Worm (Caenorhabditis elegans) whole organism, L4 larva: ENCODE data around the gene dao-4.

Experiments used
- F26F4.8 ChIP-seq: fragments of 200-800 bp; sonication (Bioruptor generic); conservative IDR thresholded peaks from 2 replicates; pipeline ENCODE4 v1.3.6; 2022; ENCODE audit warnings: missing genetic modification characterization, missing compliant biosample characterization
- T26A8.4 ChIP-seq: fragments of 200-800 bp; sonication (Bioruptor generic); IDR thresholded peaks from 2 replicates; pipeline ENCODE4 v1.3.6; 2022; ENCODE audit warnings: missing genetic modification characterization, missing compliant biosample characterization
- Y105C5A.15 ChIP-seq: fragments of 200-800 bp; sonication (Bioruptor generic); IDR thresholded peaks from 2 replicates; pipeline ENCODE4 v1.3.6; 2022; ENCODE audit warnings: missing genetic modification characterization, missing compliant biosample characterization
- Y48G9A.11 ChIP-seq: fragments of 200-800 bp; sonication (Bioruptor generic); IDR thresholded peaks from 2 replicates; pipeline ENCODE4 v1.3.6; 2022; ENCODE audit warnings: missing genetic modification reagents, missing genetic modification characterization, missing compliant biosample characterization
- Y75B8A.6 ChIP-seq: fragments of 200-800 bp; sonication (Bioruptor generic); IDR thresholded peaks from 2 replicates; pipeline ENCODE4 v1.3.6; 2022; ENCODE audit warnings: missing genetic modification reagents, missing genetic modification characterization, missing compliant biosample characterization
- aly-2 ChIP-seq: sonication (generic microtip); optimal IDR thresholded peaks from 2 replicates; lab custom pipeline; 2018; ENCODE audit warnings: missing biosample characterization, missing genetic modification characterization
- ceh-62 ChIP-seq: sonication (generic microtip); optimal IDR thresholded peaks from 2 replicates; lab custom pipeline; 2017; ENCODE audit warnings: missing biosample characterization, missing genetic modification characterization
- ceh-82 ChIP-seq: sonication (generic microtip); optimal IDR thresholded peaks from 2 replicates; lab custom pipeline; 2017; ENCODE audit warnings: missing biosample characterization, missing genetic modification characterization
- cey-2 ChIP-seq: sonication (generic microtip); optimal IDR thresholded peaks from 3 replicates; lab custom pipeline; 2017; ENCODE audit warnings: missing genetic modification characterization, mild to moderate bottlenecking, missing compliant biosample characterization, antibody characterized with exemption, borderline replicate concordance; ENCODE audit not compliant: insufficient read depth
- ctbp-1 ChIP-seq: fragments of 200-800 bp; sonication (Bioruptor generic); IDR thresholded peaks from 2 replicates; pipeline ENCODE4 v1.3.6; 2022; ENCODE audit warnings: missing genetic modification reagents, missing genetic modification characterization, missing compliant biosample characterization
- daf-16 ChIP-seq, 3 experiments: sonication (generic microtip); optimal IDR thresholded peaks; 2 replicates each; lab custom pipeline; 2016 to 2017; ENCODE audit warnings: missing genetic modification characterization in 3 of 3, missing genetic modification reagents in 3 of 3, mild to moderate bottlenecking in 2 of 3, missing compliant biosample characterization in 2 of 3, missing biosample characterization in 1 of 3, moderate library complexity in 1 of 3
- daf-8 ChIP-seq: fragments of 200-800 bp; sonication (Bioruptor generic); IDR thresholded peaks from 2 replicates; pipeline ENCODE4 v1.3.6; 2022; ENCODE audit warnings: missing genetic modification characterization, missing compliant biosample characterization
- dmd-6 ChIP-seq: fragments of 200-800 bp; sonication (Bioruptor generic); IDR thresholded peaks from 2 replicates; pipeline ENCODE4 v1.3.6; 2022; ENCODE audit warnings: missing genetic modification reagents, missing genetic modification characterization, missing compliant biosample characterization
- dmd-8 ChIP-seq: fragments of 200-800 bp; sonication (Bioruptor generic); IDR thresholded peaks from 2 replicates; pipeline ENCODE4 v1.3.6; 2022; ENCODE audit warnings: missing genetic modification characterization, missing compliant biosample characterization
- dmd-9 ChIP-seq: fragments of 200-800 bp; sonication (Bioruptor generic); IDR thresholded peaks from 2 replicates; pipeline ENCODE4 v1.3.6; 2022; ENCODE audit warnings: missing genetic modification reagents, missing genetic modification characterization, missing compliant biosample characterization
- duxl-1 ChIP-seq: sonication (generic microtip); optimal IDR thresholded peaks from 2 replicates; lab custom pipeline; 2016; ENCODE audit warnings: mild to moderate bottlenecking, missing genetic modification characterization, moderate library complexity, missing compliant biosample characterization; ENCODE audit not compliant: poor library complexity
- dve-1 ChIP-seq: sonication (generic microtip); optimal IDR thresholded peaks from 2 replicates; lab custom pipeline; 2017; ENCODE audit warnings: antibody characterized with exemption, mild to moderate bottlenecking, missing genetic modification characterization, missing compliant biosample characterization; ENCODE audit not compliant: insufficient read depth
- egl-27 ChIP-seq: sonication (generic microtip); optimal IDR thresholded peaks from 3 replicates; lab custom pipeline; 2017; ENCODE audit warnings: missing biosample characterization, missing genetic modification reagents, missing genetic modification characterization
- gei-8 ChIP-seq: fragments of 200-800 bp; sonication (Bioruptor generic); optimal IDR thresholded peaks from 2 replicates; lab custom pipeline; 2018; ENCODE audit warnings: mild to moderate bottlenecking, missing genetic modification characterization, missing compliant biosample characterization
- hif-1 ChIP-seq, 2 experiments: sonication (generic microtip); optimal IDR thresholded peaks; 2 replicates each; lab custom pipeline; 2016 to 2017; ENCODE audit warnings: missing compliant biosample characterization in 2 of 2, missing genetic modification characterization in 2 of 2, missing genetic modification reagents in 2 of 2, missing genotype in 2 of 2, mild to moderate bottlenecking in 1 of 2
- hlh-11 ChIP-seq: fragments of 200-800 bp; sonication (Bioruptor generic); optimal IDR thresholded peaks from 2 replicates; lab custom pipeline; 2018; ENCODE audit warnings: mild to moderate bottlenecking, missing genetic modification characterization, missing compliant biosample characterization
- hlh-30 ChIP-seq: sonication (generic microtip); optimal IDR thresholded peaks from 2 replicates; lab custom pipeline; 2017; ENCODE audit warnings: antibody characterized with exemption, mild to moderate bottlenecking, missing genetic modification characterization, missing compliant biosample characterization; ENCODE audit not compliant: insufficient read depth
- jun-1 ChIP-seq: fragments of 150-350 bp; optimal IDR thresholded peaks from 2 replicates; lab custom pipeline; 2014; ENCODE audit warnings: missing biosample characterization, missing genetic modification reagents, missing genetic modification characterization
- lin-15B ChIP-seq: fragments of 150-350 bp; sonication (generic microtip); optimal IDR thresholded peaks from 3 replicates; lab custom pipeline; 2014; ENCODE audit warnings: missing biosample characterization, missing genetic modification characterization
- lsy-2 ChIP-seq, 2 experiments: fragments of 150-350 bp in 1 of 2; sonication (generic microtip) in 1 of 2; optimal IDR thresholded peaks; 2 replicates each; lab custom pipeline; 2014 to 2017; ENCODE audit warnings: missing biosample characterization in 2 of 2, missing genetic modification characterization in 2 of 2
- madf-5 ChIP-seq, 2 experiments: fragments of 200-800 bp; sonication (Bioruptor generic); IDR thresholded peaks; 2 replicates each; pipeline ENCODE4 v1.3.6; 2022; ENCODE audit warnings: missing compliant biosample characterization in 2 of 2, missing genetic modification characterization in 2 of 2
- madf-9 ChIP-seq: fragments of 200-800 bp; sonication (Bioruptor generic); conservative IDR thresholded peaks from 2 replicates; pipeline ENCODE4 v1.3.6; 2022; ENCODE audit warnings: missing genetic modification reagents, missing genetic modification characterization, missing compliant biosample characterization
- mdt-29 ChIP-seq: fragments of 200-800 bp; sonication (Bioruptor generic); IDR thresholded peaks from 2 replicates; pipeline ENCODE4 v1.3.6; 2022; ENCODE audit warnings: missing genetic modification reagents, missing genetic modification characterization, missing compliant biosample characterization
- nhr-10 ChIP-seq: fragments of 150-350 bp; optimal IDR thresholded peaks from 2 replicates; lab custom pipeline; 2014; ENCODE audit warnings: missing biosample characterization, missing genetic modification characterization
- nhr-237 ChIP-seq: sonication (generic microtip); optimal IDR thresholded peaks from 2 replicates; lab custom pipeline; 2017; ENCODE audit warnings: missing biosample characterization, missing genetic modification characterization
- nhr-28 ChIP-seq: fragments of 150-350 bp; optimal IDR thresholded peaks from 2 replicates; lab custom pipeline; 2014; ENCODE audit warnings: missing biosample characterization, missing genetic modification characterization
- nhr-48 ChIP-seq: sonication (generic microtip); optimal IDR thresholded peaks from 2 replicates; lab custom pipeline; 2016; ENCODE audit warnings: mild to moderate bottlenecking, missing genetic modification characterization, missing compliant biosample characterization
- nhr-6 ChIP-seq: fragments of 150-350 bp; optimal IDR thresholded peaks from 2 replicates; lab custom pipeline; 2014; ENCODE audit warnings: missing biosample characterization, missing genetic modification characterization
- php-3 ChIP-seq: fragments of 200-800 bp; sonication (Bioruptor generic); IDR thresholded peaks from 2 replicates; pipeline ENCODE4 v1.3.6; 2022; ENCODE audit warnings: missing genetic modification reagents, missing genetic modification characterization, missing compliant biosample characterization
- sdz-12 ChIP-seq: fragments of 200-800 bp; sonication (Bioruptor generic); optimal IDR thresholded peaks from 2 replicates; lab custom pipeline; 2018; ENCODE audit warnings: mild to moderate bottlenecking, missing genetic modification characterization, missing compliant biosample characterization
- set-16 ChIP-seq: fragments of 200-800 bp; sonication (Bioruptor generic); IDR thresholded peaks from 2 replicates; pipeline ENCODE4 v1.3.6; 2022; ENCODE audit warnings: missing genetic modification reagents, missing genetic modification characterization, missing compliant biosample characterization
- snpc-4 ChIP-seq: fragments of 150-350 bp; optimal IDR thresholded peaks from 2 replicates; lab custom pipeline; 2014; ENCODE audit warnings: missing biosample characterization, missing genetic modification characterization
- unc-62 ChIP-seq, 3 experiments: fragments of 150-350 bp in 1 of 3; sonication (generic microtip); optimal IDR thresholded peaks in 2 of 3; peaks in 1 of 3; 1 replicate in 1 of 3; 2 replicates in 2 of 3; lab custom pipeline; 2014 to 2017; ENCODE audit warnings: missing biosample characterization in 3 of 3, missing genetic modification characterization in 3 of 3, missing genetic modification reagents in 3 of 3, missing genotype in 1 of 3
- vab-7 ChIP-seq: fragments of 200-800 bp; sonication (Bioruptor generic); IDR thresholded peaks from 2 replicates; pipeline ENCODE4 v1.3.6; 2022; ENCODE audit warnings: missing genetic modification reagents, missing genetic modification characterization, missing compliant biosample characterization
- zfp-2 ChIP-seq: sonication (generic microtip); optimal IDR thresholded peaks from 2 replicates; lab custom pipeline; 2016; ENCODE audit warnings: mild to moderate bottlenecking, missing genetic modification characterization, missing compliant biosample characterization
- zfp-3 ChIP-seq: fragments of 200-800 bp; sonication (Bioruptor generic); conservative IDR thresholded peaks from 2 replicates; pipeline ENCODE4 v1.3.6; 2022; ENCODE audit warnings: missing genetic modification reagents, missing genetic modification characterization, missing compliant biosample characterization

Gene dao-4

DNA sequence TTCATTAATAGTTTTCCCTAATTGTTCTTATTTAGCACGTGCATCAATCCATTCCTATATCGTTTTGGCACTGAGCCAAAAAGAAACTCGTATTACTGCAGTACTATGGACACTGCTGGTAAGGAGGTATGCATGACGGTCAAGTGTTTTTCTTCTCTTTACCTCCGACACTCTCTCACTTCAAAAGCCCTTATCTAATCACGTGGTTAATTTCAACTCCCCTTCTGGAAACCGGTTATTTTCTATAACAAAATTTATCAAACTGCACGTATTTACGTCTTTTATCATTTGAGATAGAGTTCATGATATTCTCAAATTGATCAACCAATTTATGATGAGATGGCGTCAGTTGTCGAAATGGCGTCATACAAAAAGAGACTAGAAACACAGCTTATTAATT is 23.5 kb upstream of the dao-4 start (continued):
- TF ChIP-seq T26A8.4 (GFP tag; lab: Robert Waterston, UW), result peak; percentile 71
- no peak for TF ChIP-seq ceh-82 (tag; lab: Kevin White, UChicago)
- no peak for TF ChIP-seq zfp-2
- TF ChIP-seq hlh-11 (tag; lab: Kevin White, UChicago), result peak; percentile 91
- TF ChIP-seq nhr-6 (tag; lab: Kevin White, UChicago), result no peak
- TF ChIP-seq vab-7 (GFP tag; lab: Robert Waterston, UW), result no peak
- TF ChIP-seq cey-2, result no peak
- no peak for TF ChIP-seq madf-9 (GFP tag; lab: Robert Waterston, UW)
- TF ChIP-seq aly-2 (tag; lab: Kevin White, UChicago), result no peak
- TF ChIP-seq nhr-237 (tag; lab: Kevin White, UChicago), result no peak
- 0 out of 2 replicates have a peak, but pooled peaks have one; percentile 53 for TF ChIP-seq mdt-29 (GFP tag; lab: Robert Waterston, UW)
- TF ChIP-seq jun-1 (tag; lab: Kevin White, UChicago), result no peak
- TF ChIP-seq dmd-9, result no peak
- TF ChIP-seq snpc-4, result no peak
- no peak for TF ChIP-seq lin-15B (tag; lab: Kevin White, UChicago)
- TF ChIP-seq dmd-8 (GFP tag; lab: Robert Waterston, UW), result no peak
- TF ChIP-seq, all 104 proteins: peak for 28

DNA sequence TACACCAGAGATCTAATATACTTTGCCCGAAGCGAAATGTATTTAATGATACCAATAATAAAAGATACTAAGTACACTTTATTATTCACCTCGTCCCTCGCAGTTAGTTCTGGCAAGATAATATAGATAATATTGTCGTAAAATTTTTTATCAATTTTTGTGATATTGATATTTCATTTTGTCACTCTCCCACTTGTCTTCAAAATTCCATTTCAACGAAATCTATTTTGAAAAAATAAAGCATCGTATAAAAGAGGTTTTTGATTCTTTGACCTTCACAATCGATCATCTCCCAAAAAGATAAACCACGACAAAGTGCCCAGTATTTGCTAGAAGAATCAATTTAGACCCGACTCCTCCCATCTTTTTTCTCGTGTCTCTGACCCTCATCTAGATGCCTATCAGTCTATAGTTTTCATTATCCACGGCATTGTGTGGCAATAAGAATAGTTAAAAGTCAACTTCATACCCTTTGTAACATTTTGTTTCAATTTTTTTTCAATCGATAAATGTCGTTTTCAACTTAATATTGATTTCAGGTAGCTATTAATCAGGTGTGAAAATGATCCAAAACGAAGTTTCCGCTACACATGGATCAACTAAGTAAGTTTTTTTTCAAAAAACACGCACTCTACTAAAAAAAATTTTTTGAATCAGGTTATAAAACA is 21.2 kb upstream of the dao-4 start, which contains the start of gene cbs-1:
cbs-1 (plus strand) TSS at position 534 of the 668 bp plus-strand sequence.
- no peak for TF ChIP-seq egl-27 (tag; lab: Kevin White, UChicago)
- no peak for TF ChIP-seq zfp-3 (GFP tag; lab: Robert Waterston, UW)
- TF ChIP-seq nhr-48 (tag; lab: Kevin White, UChicago), result peak; percentile 12
- TF ChIP-seq Y75B8A.6 (GFP tag; lab: Robert Waterston, UW), result no peak
- peak in 1 of 2 experiments; percentile 86 for TF ChIP-seq unc-62 (GFP tag; optimal IDR thresholded peaks at IDR 0.05 in 1 of 2; lab: Kevin White, UChicago)
- no peak for TF ChIP-seq unc-62 (tag; optimal IDR thresholded peaks at IDR 0.05; lab: Kevin White, UChicago)
- TF ChIP-seq nhr-28 (tag; lab: Kevin White, UChicago), result peak; percentile 5
- no peak for TF ChIP-seq Y105C5A.15 (GFP tag; lab: Robert Waterston, UW)
- no peak for TF ChIP-seq F26F4.8 (GFP tag; lab: Robert Waterston, UW)
- no peak for TF ChIP-seq lin-15B (tag; lab: Kevin White, UChicago)
- peak; percentile 0 for TF ChIP-seq hlh-30 (tag; lab: Kevin White, UChicago)
- TF ChIP-seq php-3 (GFP tag; lab: Robert Waterston, UW), result peak; percentile 89
- no peak for TF ChIP-seq ceh-62 (tag; lab: Kevin White, UChicago)
- TF ChIP-seq Y48G9A.11 (GFP tag; lab: Robert Waterston, UW), result no peak
- no peak for TF ChIP-seq gei-8 (GFP tag; lab: Kevin White, UChicago)
- TF ChIP-seq ctbp-1, result no peak
- no peak for TF ChIP-seq sdz-12 (GFP tag; lab: Kevin White, UChicago)
- no peak for TF ChIP-seq madf-5 (GFP tag; IDR thresholded peaks at IDR 0.05; lab: Robert Waterston, UW)
- TF ChIP-seq dmd-6 (GFP tag; lab: Robert Waterston, UW), result peak; percentile 15; the same call in 1 of the 2 replicates
- no peak for TF ChIP-seq daf-8 (GFP tag; lab: Robert Waterston, UW)
- peak; percentile 29 for TF ChIP-seq hlh-11 (tag; lab: Kevin White, UChicago)
- no peak for TF ChIP-seq hif-1 (tag; optimal IDR thresholded peaks at IDR 0.05; lab: Kevin White, UChicago)
- TF ChIP-seq nhr-10 (tag; lab: Kevin White, UChicago), result no peak
- peak; percentile 76 for TF ChIP-seq dve-1 (tag; lab: Kevin White, UChicago)
- TF ChIP-seq set-16, result no peak
- TF ChIP-seq duxl-1 (tag; lab: Kevin White, UChicago), result no peak
- no peak for TF ChIP-seq daf-16 (GFP tag; optimal IDR thresholded peaks at IDR 0.05; lab: Kevin White, UChicago)
- TF ChIP-seq daf-16 (tag; optimal IDR thresholded peaks at IDR 0.05; lab: Kevin White, UChicago), result peak; percentile 82
- TF ChIP-seq lsy-2 (tag; optimal IDR thresholded peaks at IDR 0.05; lab: Kevin White, UChicago), result no peak
